Fruit fly (Drosophila melanogaster) whole organism, adult: ENCODE results near the gene LysS.

Experiments used
- CG14711 ChIP-seq: fragments of 200-800 bp; sonication (Bioruptor generic); optimal IDR thresholded peaks from 2 replicates; lab custom pipeline; 2018; ENCODE audit warnings: missing biosample characterization, mild to moderate bottlenecking, missing genetic modification characterization, moderate library complexity
- CG7045 ChIP-seq: fragments of 200-800 bp; sonication (Bioruptor generic); optimal IDR thresholded peaks from 2 replicates; lab custom pipeline; 2017; ENCODE audit warnings: missing biosample characterization, mild to moderate bottlenecking, missing genetic modification characterization
- CG7101 ChIP-seq: fragments of 200-800 bp; sonication (Bioruptor generic); optimal IDR thresholded peaks from 2 replicates; lab custom pipeline; 2018; ENCODE audit warnings: missing biosample characterization, mild to moderate bottlenecking, missing genetic modification characterization, moderate library complexity
- Crg-1 ChIP-seq: fragments of 200-800 bp; sonication (Bioruptor generic); optimal IDR thresholded peaks from 2 replicates; lab custom pipeline; 2016; ENCODE audit warnings: missing biosample characterization, missing genetic modification characterization
- Hr96 ChIP-seq: fragments of 200-800 bp; sonication (Bioruptor generic); optimal IDR thresholded peaks from 2 replicates; lab custom pipeline; 2016; ENCODE audit warnings: missing biosample characterization, missing genetic modification characterization
- Mnt ChIP-seq: fragments of 200-800 bp; sonication (Bioruptor generic); optimal IDR thresholded peaks from 2 replicates; lab custom pipeline; 2016; ENCODE audit warnings: missing biosample characterization, mild to moderate bottlenecking, missing genetic modification characterization
- bab1 ChIP-seq: fragments of 200-800 bp; sonication (Bioruptor generic); optimal IDR thresholded peaks from 3 replicates; lab custom pipeline; 2019; ENCODE audit warnings: missing biosample characterization, mild to moderate bottlenecking, missing genetic modification characterization, moderate library complexity
- cic ChIP-seq: fragments of 200-800 bp; sonication (Bioruptor generic); optimal IDR thresholded peaks from 2 replicates; lab custom pipeline; 2017; ENCODE audit warnings: missing biosample characterization, mild to moderate bottlenecking, missing genetic modification characterization, moderate library complexity
- kay ChIP-seq: fragments of 200-800 bp; sonication (Bioruptor generic); peaks from one replicate; lab custom pipeline; 2016; ENCODE audit warnings: missing biosample characterization, missing genetic modification characterization, borderline replicate concordance
- ovo ChIP-seq: fragments of 200-800 bp; sonication (Bioruptor generic); optimal IDR thresholded peaks from 2 replicates; lab custom pipeline; 2016; ENCODE audit warnings: missing biosample characterization, missing genetic modification characterization
- tj ChIP-seq: fragments of 200-800 bp; sonication (Bioruptor generic); optimal IDR thresholded peaks from 3 replicates; lab custom pipeline; 2017; ENCODE audit warnings: missing biosample characterization, mild to moderate bottlenecking, missing genetic modification characterization, moderate library complexity
- toe ChIP-seq: fragments of 200-800 bp; sonication (Bioruptor generic); optimal IDR thresholded peaks from 2 replicates; lab custom pipeline; 2016; ENCODE audit warnings: missing biosample characterization, missing genetic modification characterization

dm6 chr3L:1238219-1238618 lies 10.7 kb downstream of the LysS start, which contains the start of gene CG9192:
- TF ChIP-seq kay (no peak), cic (GFP tag; lab: Kevin White, UChicago) (no peak), CG7045 (GFP tag; lab: Kevin White, UChicago) (no peak), Hr96 (no peak), CG14711 (tag; lab: Kevin White, UChicago) (no peak), ovo (GFP tag; lab: Kevin White, UChicago) (no peak), Crg-1 (no peak), CG7101 (no peak), Mnt (no peak), bab1 (GFP tag; lab: Kevin White, UChicago) (no peak), toe (GFP tag; lab: Kevin White, UChicago) (no peak), tj (GFP tag; lab: Kevin White, UChicago) (no peak)
